Fruit fly (Drosophila melanogaster) whole organism, pupa: Measurements from ENCODE around the gene CG6707.

ENCODE experiments used
- CG15710 ChIP-seq: fragments of 200-800 bp; sonication (Bioruptor generic); optimal IDR thresholded peaks from 2 replicates; lab custom pipeline; 2018; ENCODE audit warnings: missing biosample characterization, mild to moderate bottlenecking, missing genetic modification characterization, moderate library complexity
- CG32121 ChIP-seq: fragments of 200-800 bp; sonication (Bioruptor generic); IDR thresholded peaks from 2 replicates; pipeline ENCODE4 v1.3.6; 2022; ENCODE audit warnings: missing biosample characterization, missing genetic modification characterization
- CG4496 ChIP-seq: fragments of 200-800 bp; sonication (Bioruptor generic); IDR thresholded peaks from 3 replicates; pipeline ENCODE4 v1.3.6; 2022; ENCODE audit warnings: missing biosample characterization, missing genetic modification characterization
- CG8301 ChIP-seq: fragments of 200-800 bp; sonication (Bioruptor generic); optimal IDR thresholded peaks from 2 replicates; lab custom pipeline; 2018; ENCODE audit warnings: missing biosample characterization, mild to moderate bottlenecking, missing genetic modification characterization
- CG9948 ChIP-seq: fragments of 200-800 bp; sonication (Bioruptor generic); optimal IDR thresholded peaks from 2 replicates; lab custom pipeline; 2018; ENCODE audit warnings: missing biosample characterization, mild to moderate bottlenecking, missing genetic modification characterization, moderate library complexity
- D1 ChIP-seq: fragments of 200-800 bp; sonication (Bioruptor generic); optimal IDR thresholded peaks from 2 replicates; lab custom pipeline; 2018; ENCODE audit warnings: missing biosample characterization, mild to moderate bottlenecking, missing genetic modification characterization, moderate library complexity
- Pif1B ChIP-seq: fragments of 200-800 bp; sonication (Bioruptor generic); optimal IDR thresholded peaks from 3 replicates; lab custom pipeline; 2016; ENCODE audit warnings: missing biosample characterization, missing genetic modification characterization
- fd96Ca ChIP-seq: fragments of 200-800 bp; sonication (Bioruptor generic); IDR thresholded peaks from 3 replicates; pipeline ENCODE4 v1.3.6; 2022; ENCODE audit warnings: missing biosample characterization, missing genetic modification characterization

DNA sequence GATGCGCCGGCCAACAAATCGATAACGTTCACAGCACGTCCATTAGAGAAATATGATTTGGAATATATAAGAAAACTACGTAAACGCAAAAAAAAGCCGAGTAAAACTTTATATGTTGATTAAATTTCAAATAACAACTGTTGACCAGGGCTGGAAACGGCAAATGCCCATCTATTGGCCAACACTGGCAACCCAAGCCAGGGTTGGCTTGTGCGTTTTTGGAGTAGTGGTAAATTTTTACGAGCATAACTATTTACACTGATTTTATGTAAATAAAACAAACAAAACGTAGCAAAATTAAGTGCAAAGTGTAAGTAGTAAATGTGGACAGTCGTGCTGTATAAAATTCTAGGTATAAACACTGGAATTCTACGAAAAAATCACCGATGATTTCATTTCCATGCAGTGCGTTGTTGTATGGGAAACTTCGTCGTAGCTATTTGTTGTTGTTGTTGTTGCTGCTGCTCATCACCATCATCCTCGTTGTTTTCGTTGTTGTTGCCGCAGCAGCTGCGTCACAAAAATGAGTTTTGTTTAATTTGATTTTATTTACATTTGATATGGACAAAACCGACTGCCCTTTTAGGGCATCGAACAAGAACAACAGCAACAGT lies 778 bp upstream of the CG6707 start, which contains the start of gene nudE:
- TF ChIP-seq CG9948 (tag; lab: Kevin White, UChicago) (no peak), CG4496 (no peak; the same call in 2 of the 3 replicates), CG8301 (no peak), CG15710 (tag; lab: Kevin White, UChicago) (no peak), CG32121 (GFP tag; lab: Robert Waterston, UW) (no peak), fd96Ca (GFP tag; lab: Robert Waterston, UW) (no peak), Pif1B (GFP tag; lab: Kevin White, UChicago) (no peak), D1 (no peak)
